Worm (Caenorhabditis elegans) whole organism, L4/young adult: ENCODE results near the gene W10G11.19.

Experiments
- W03F9.2 ChIP-seq: fragments of 150-350 bp; optimal IDR thresholded peaks from 2 replicates; lab custom pipeline; 2014; ENCODE audit warnings: missing biosample characterization, missing genetic modification characterization
- dao-5 ChIP-seq: sonication (generic microtip); optimal IDR thresholded peaks from 2 replicates; lab custom pipeline; 2016; ENCODE audit warnings: missing genotype, missing genetic modification characterization, moderate library complexity, missing compliant biosample characterization
- him-1 ChIP-seq: sonication (generic microtip); optimal IDR thresholded peaks from 2 replicates; lab custom pipeline; 2016; ENCODE audit warnings: missing genotype, missing genetic modification reagents, missing genetic modification characterization, missing compliant biosample characterization

Gene W10G11.19

ce11 chrII:3567576-3567975, 17.1 kb downstream of the W10G11.19 start:
- peak; percentile 18 for TF ChIP-seq dao-5 (tag; lab: Kevin White, UChicago)

- TF ChIP-seq dao-5 (tag; lab: Kevin White, UChicago) (no peak), him-1 (tag; lab: Kevin White, UChicago) (no peak), W03F9.2 (no peak)
Observed at ce11 chrII:3569118-3569517, 18.7 kb downstream of the W10G11.19 start, which contains the start of gene clec-127. clec-127 (minus strand) TSS chrII:3569218.

ce11 chrII:3570927-3571538, 20.6 kb downstream of the W10G11.19 start, which contains the start of the genes clec-128 and clec-129:
clec-128 (minus strand) TSS chrII:3571027.
clec-129 (plus strand) TSS chrII:3571488.
- TF ChIP-seq dao-5 (tag; lab: Kevin White, UChicago) (no peak), him-1 (tag; lab: Kevin White, UChicago) (no peak), W03F9.2 (no peak)

ce11 chrII:3573255-3573654, 22.8 kb downstream of the W10G11.19 start, which contains the start of gene clec-130:
clec-130 (plus strand) TSS chrII:3573555.
- TF ChIP-seq dao-5 (tag; lab: Kevin White, UChicago) (no peak), him-1 (tag; lab: Kevin White, UChicago) (no peak), W03F9.2 (no peak)

ce11 chrII:3576742-3577141, 26.3 kb downstream of the W10G11.19 start, which contains the start of gene clec-132:
clec-132 (plus strand) TSS chrII:3577042.
- no peak for TF ChIP-seq dao-5 (tag; lab: Kevin White, UChicago)
- no peak for TF ChIP-seq him-1 (tag; lab: Kevin White, UChicago)
- no peak for TF ChIP-seq W03F9.2

- TF ChIP-seq dao-5 (tag; lab: Kevin White, UChicago) (no peak), W03F9.2 (no peak), him-1 (tag; lab: Kevin White, UChicago) (no peak)
Observed at ce11 chrII:3578121-3578520, 27.7 kb downstream of the W10G11.19 start, which contains the start of gene clec-133. clec-133 (plus strand) TSS chrII:3578421.

ce11 chrII:3579767-3580166, 29.3 kb downstream of the W10G11.19 start, which contains the start of gene clec-134:
clec-134 (plus strand) TSS chrII:3580067.
- TF ChIP-seq dao-5 (tag; lab: Kevin White, UChicago) (no peak), him-1 (tag; lab: Kevin White, UChicago) (no peak), W03F9.2 (no peak)

ce11 chrII:3581752-3582151, 31.3 kb downstream of the W10G11.19 start, which contains the start of gene srh-59:
srh-59 (plus strand) TSS chrII:3582052.
- TF ChIP-seq dao-5 (tag; lab: Kevin White, UChicago), result no peak
- no peak for TF ChIP-seq him-1 (tag; lab: Kevin White, UChicago)
- TF ChIP-seq W03F9.2, result no peak

- TF ChIP-seq W03F9.2, result no peak
- TF ChIP-seq dao-5 (tag; lab: Kevin White, UChicago), result no peak
- no peak for TF ChIP-seq him-1 (tag; lab: Kevin White, UChicago)
Observed at ce11 chrII:3583402-3583801, 33.0 kb downstream of the W10G11.19 start, which contains the start of gene srh-60. srh-60 (plus strand) TSS chrII:3583702.

ce11 chrII:3595339-3595738, 44.9 kb downstream of the W10G11.19 start, which contains the start of gene Y49F6A.12:
Y49F6A.12 (plus strand) TSS chrII:3595639.
- TF ChIP-seq W03F9.2, result no peak
- no peak for TF ChIP-seq dao-5 (tag; lab: Kevin White, UChicago)
- no peak for TF ChIP-seq him-1 (tag; lab: Kevin White, UChicago)

ce11 chrII:3598721-3599120, 48.3 kb downstream of the W10G11.19 start, which contains the start of gene Y49F6A.11:
Y49F6A.11 (minus strand) TSS chrII:3598821.
- TF ChIP-seq W03F9.2 (no peak), dao-5 (tag; lab: Kevin White, UChicago) (no peak)
